Fruit fly (Drosophila melanogaster) whole organism, larva: ENCODE data around the gene CG32855.
A peak's percentile ranks its signal among the peaks of the same experiment; 100 is the strongest.

Experiments
- noc ChIP-seq: fragments of 200-800 bp; sonication (Bioruptor generic); optimal IDR thresholded peaks from 3 replicates; lab custom pipeline; 2019; ENCODE audit warnings: missing biosample characterization, mild to moderate bottlenecking, missing genetic modification characterization, moderate library complexity

The CG32855 gene

dm6 chr3R:16080942-16081589 is at the start of gene CG32855:
CG32855 (minus strand) TSS chr3R:16080992.
- no peak for TF ChIP-seq noc (tag; lab: Kevin White, UChicago)

- TF ChIP-seq noc (tag; lab: Kevin White, UChicago), result no peak
Observed at dm6 chr3R:16128471-16128870, 47.7 kb upstream of the CG32855 start.

dm6 chr3R:16119441-16119840 is 38.6 kb upstream of the CG32855 start:
- TF ChIP-seq noc (tag; lab: Kevin White, UChicago), result no peak

- no peak for TF ChIP-seq noc (tag; lab: Kevin White, UChicago)
Observed at dm6 chr3R:16117359-16117758, 36.6 kb upstream of the CG32855 start.

- no peak for TF ChIP-seq noc (tag; lab: Kevin White, UChicago)
Observed at dm6 chr3R:16115861-16116260, 35.1 kb upstream of the CG32855 start, which contains the start of gene Sb. Sb (plus strand) TSS chr3R:16116161.

dm6 chr3R:16113124-16113523 is 32.3 kb upstream of the CG32855 start:
- no peak for TF ChIP-seq noc (tag; lab: Kevin White, UChicago)

dm6 chr3R:16105813-16106480 is 25.2 kb upstream of the CG32855 start:
- TF ChIP-seq noc (tag; lab: Kevin White, UChicago), result no peak

- TF ChIP-seq noc (tag; lab: Kevin White, UChicago), result peak; percentile 71
Observed at dm6 chr3R:16099268-16100240, 18.8 kb upstream of the CG32855 start.

dm6 chr3R:16098333-16099267 is 17.8 kb upstream of the CG32855 start, which contains the start of the genes Mhcl and Akt:
Mhcl (minus strand) TSS chr3R:16098761.
Akt (plus strand) TSS chr3R:16099228.
- TF ChIP-seq noc (tag; lab: Kevin White, UChicago), result no peak

- peak; percentile 24 for TF ChIP-seq noc (tag; lab: Kevin White, UChicago)
Observed at dm6 chr3R:16097661-16098329, 17.0 kb upstream of the CG32855 start.

- no peak for TF ChIP-seq noc (tag; lab: Kevin White, UChicago)
Observed at dm6 chr3R:16094918-16095317, 14.1 kb upstream of the CG32855 start.

- TF ChIP-seq noc (tag; lab: Kevin White, UChicago), result no peak
Observed at dm6 chr3R:16094011-16094729, 13.4 kb upstream of the CG32855 start.

- no peak for TF ChIP-seq noc (tag; lab: Kevin White, UChicago)
Observed at dm6 chr3R:16091910-16092627, 11.3 kb upstream of the CG32855 start.
